Fruit fly (Drosophila melanogaster) whole organism, wandering third instar larva: Measurements from ENCODE around the gene TTLL1A.

Source experiments
- Abd-B ChIP-seq: fragments of >200 bp; optimal IDR thresholded peaks from 2 replicates; lab custom pipeline; 2017; ENCODE audit warnings: missing biosample characterization, missing genetic modification characterization
- CG32264 ChIP-seq: fragments of 200-800 bp; sonication (Bioruptor generic); optimal IDR thresholded peaks from 2 replicates; lab custom pipeline; 2016; ENCODE audit warnings: missing biosample characterization, missing genetic modification characterization
- CG9705 ChIP-seq: fragments of 200-800 bp; sonication (Bioruptor generic); optimal IDR thresholded peaks from 2 replicates; lab custom pipeline; 2018; ENCODE audit warnings: missing biosample characterization, mild to moderate bottlenecking, missing genetic modification characterization
- CrebA ChIP-seq: fragments of 200-800 bp; sonication (Bioruptor generic); optimal IDR thresholded peaks from 2 replicates; lab custom pipeline; 2016; ENCODE audit warnings: missing biosample characterization, mild to moderate bottlenecking, missing genetic modification characterization, borderline replicate concordance
- Dfd ChIP-seq: fragments of >200 bp; optimal IDR thresholded peaks from 2 replicates; lab custom pipeline; 2017; ENCODE audit warnings: missing biosample characterization, missing genetic modification characterization
- Dif ChIP-seq: fragments of 200-275, 200-300 bp; sonication (Bioruptor generic); optimal IDR thresholded peaks from 2 replicates; lab custom pipeline; 2018; ENCODE audit warnings: missing biosample characterization, missing genetic modification characterization; ENCODE audit not compliant: partially characterized antibody
- HLH106 ChIP-seq: fragments of 200-800 bp; optimal IDR thresholded peaks from 3 replicates; lab custom pipeline; 2019; ENCODE audit warnings: missing biosample characterization, mild to moderate bottlenecking, missing genetic modification characterization, moderate library complexity
- Hnf4 ChIP-seq: fragments of 200-800 bp; sonication (Bioruptor generic); optimal IDR thresholded peaks from 2 replicates; lab custom pipeline; 2016; ENCODE audit warnings: missing biosample characterization, mild to moderate bottlenecking, missing genetic modification characterization
- Hr78 ChIP-seq: fragments of >200 bp; optimal IDR thresholded peaks from 2 replicates; lab custom pipeline; 2017; ENCODE audit warnings: missing biosample characterization, missing genetic modification characterization
- Hr83 ChIP-seq: fragments of 200-300 bp; sonication (Bioruptor generic); optimal IDR thresholded peaks from 2 replicates; lab custom pipeline; 2016; ENCODE audit warnings: missing biosample characterization, mild to moderate bottlenecking, missing genetic modification characterization, moderate library complexity; ENCODE audit not compliant: poor library complexity, severe bottlenecking
- Mio ChIP-seq: sonication (Bioruptor generic); optimal IDR thresholded peaks from 2 replicates; lab custom pipeline; 2016; ENCODE audit warnings: missing biosample characterization, missing genetic modification characterization
- N ChIP-seq: fragments of >200 bp; optimal IDR thresholded peaks from 2 replicates; lab custom pipeline; 2018; ENCODE audit warnings: missing biosample characterization, missing external identifiers, missing genetic modification characterization
- OdsH ChIP-seq: fragments of 200-800 bp; sonication (Bioruptor generic); optimal IDR thresholded peaks from 2 replicates; lab custom pipeline; 2016; ENCODE audit warnings: missing biosample characterization, mild to moderate bottlenecking, missing genetic modification characterization
- Rel ChIP-seq, 2 experiments: fragments of 200-800 bp; sonication (Bioruptor generic) in 1 of 2; optimal IDR thresholded peaks; 2 replicates in 1 of 2; 3 replicates in 1 of 2; lab custom pipeline; 2016 to 2019; ENCODE audit warnings: mild to moderate bottlenecking in 2 of 2, missing biosample characterization in 2 of 2, missing genetic modification characterization in 2 of 2, moderate library complexity in 1 of 2
- Sp1 ChIP-seq: fragments of 200-800 bp; sonication (Bioruptor generic); optimal IDR thresholded peaks from 3 replicates; lab custom pipeline; 2019; ENCODE audit warnings: missing biosample characterization, mild to moderate bottlenecking, missing genetic modification characterization, moderate library complexity
- Vsx2 ChIP-seq: fragments of 200-300, 225-300 bp; sonication (Bioruptor generic); optimal IDR thresholded peaks from 2 replicates; lab custom pipeline; 2018; ENCODE audit warnings: missing biosample characterization, missing genetic modification characterization; ENCODE audit not compliant: partially characterized antibody
- br ChIP-seq: fragments of 200-800 bp; sonication (Bioruptor generic); optimal IDR thresholded peaks from 2 replicates; lab custom pipeline; 2016; ENCODE audit warnings: missing biosample characterization, missing genetic modification characterization
- brk ChIP-seq: fragments of 200-800 bp; sonication (Bioruptor generic); optimal IDR thresholded peaks from 2 replicates; lab custom pipeline; 2016; ENCODE audit warnings: missing biosample characterization, mild to moderate bottlenecking, missing genetic modification characterization
- dl ChIP-seq, 2 experiments: fragments of 175-275, 200-275 bp in 1 of 2; fragments of 200-275 bp in 1 of 2; sonication (Bioruptor generic); optimal IDR thresholded peaks; lab custom pipeline; 2018; ENCODE audit warnings: mild to moderate bottlenecking in 2 of 2, missing biosample characterization in 2 of 2, missing genetic modification characterization in 2 of 2, moderate library complexity in 2 of 2; ENCODE audit not compliant: partially characterized antibody in 2 of 2, insufficient read depth in 1 of 2
- dsf ChIP-seq: sonication (Bioruptor generic); optimal IDR thresholded peaks from 2 replicates; lab custom pipeline; 2016; ENCODE audit warnings: missing biosample characterization, missing genetic modification characterization, borderline replicate concordance
- h ChIP-seq: fragments of 200-800 bp; sonication (Bioruptor generic); optimal IDR thresholded peaks from 3 replicates; lab custom pipeline; 2016; ENCODE audit warnings: missing biosample characterization, mild to moderate bottlenecking, missing genetic modification characterization
- lola ChIP-seq: fragments of >200 bp; optimal IDR thresholded peaks from 2 replicates; lab custom pipeline; 2017; ENCODE audit warnings: missing biosample characterization, missing genetic modification characterization
- pan ChIP-seq: fragments of >200 bp; optimal IDR thresholded peaks from 2 replicates; lab custom pipeline; 2017
- psq ChIP-seq: fragments of 200-800 bp; sonication (Bioruptor generic); optimal IDR thresholded peaks from 3 replicates; lab custom pipeline; 2017; ENCODE audit warnings: missing biosample characterization, mild to moderate bottlenecking, missing genetic modification characterization, moderate library complexity
- rgr ChIP-seq: fragments of 200-800 bp; sonication (Bioruptor generic); optimal IDR thresholded peaks from 3 replicates; lab custom pipeline; 2016; ENCODE audit warnings: missing biosample characterization, mild to moderate bottlenecking, missing genetic modification characterization
- sage ChIP-seq: fragments of 200-800 bp; sonication (Bioruptor generic); optimal IDR thresholded peaks from 2 replicates; lab custom pipeline; 2016; ENCODE audit warnings: missing biosample characterization, mild to moderate bottlenecking, missing genetic modification characterization
- sv ChIP-seq: fragments of 200-800 bp; sonication (Bioruptor generic); optimal IDR thresholded peaks from 3 replicates; lab custom pipeline; 2016; ENCODE audit warnings: missing biosample characterization, missing genetic modification characterization
- tai ChIP-seq: sonication (Bioruptor generic); optimal IDR thresholded peaks from 2 replicates; lab custom pipeline; 2016; ENCODE audit warnings: missing biosample characterization, missing genetic modification characterization
- usp ChIP-seq: fragments of >200 bp; optimal IDR thresholded peaks from 2 replicates; lab custom pipeline; 2017; ENCODE audit warnings: missing biosample characterization, missing genetic modification characterization
- woc ChIP-seq: sonication (Bioruptor generic); optimal IDR thresholded peaks from 2 replicates; lab custom pipeline; 2016; ENCODE audit warnings: missing biosample characterization, mild to moderate bottlenecking, missing genetic modification characterization

Gene TTLL1A

dm6 chrX:17229475-17230169 is 27.2 kb upstream of the TTLL1A start (continued):
- TF ChIP-seq br (GFP tag; lab: Kevin White, UChicago) (peak; percentile 23), OdsH (no peak), Mio (GFP tag; lab: Kevin White, UChicago) (no peak), tai (GFP tag; lab: Kevin White, UChicago) (no peak), dl (GFP tag; optimal IDR thresholded peaks at IDR 0.05; lab: Kevin White, UChicago; ENCODE audit: insufficient read depth in 1 of 2, partially characterized antibody in 2 of 2) (no peak), Dfd (GFP tag; lab: Kevin White, UChicago) (no peak)

dm6 chrX:17227462-17227861 is 25.1 kb upstream of the TTLL1A start:
- TF ChIP-seq Abd-B, result no peak
- TF ChIP-seq dl (GFP tag; optimal IDR thresholded peaks at IDR 0.05; lab: Kevin White, UChicago; ENCODE audit: insufficient read depth in 1 of 2, partially characterized antibody in 2 of 2), result no peak
- TF ChIP-seq rgr, result no peak
- TF ChIP-seq usp (GFP tag; lab: Kevin White, UChicago), result no peak
- TF ChIP-seq dsf, result no peak
- TF ChIP-seq OdsH, result no peak
- no peak for TF ChIP-seq Hr83

- TF ChIP-seq CG9705 (GFP tag; lab: Kevin White, UChicago) (no peak), Sp1 (GFP tag; lab: Kevin White, UChicago) (no peak), Hnf4 (GFP tag; lab: Kevin White, UChicago) (no peak), lola (GFP tag; lab: Kevin White, UChicago) (no peak), woc (GFP tag; lab: Kevin White, UChicago) (no peak), Dfd (GFP tag; lab: Kevin White, UChicago) (no peak), rgr (no peak), sv (GFP tag; lab: Kevin White, UChicago) (no peak), Vsx2 (GFP tag; lab: Kevin White, UChicago) (no peak), usp (GFP tag; lab: Kevin White, UChicago) (no peak), CrebA (GFP tag; lab: Kevin White, UChicago) (no peak), h (no peak), Dif (GFP tag; lab: Kevin White, UChicago) (no peak), OdsH (no peak), sage (GFP tag; lab: Kevin White, UChicago) (no peak), Abd-B (no peak), Hr83 (no peak), Hr78 (GFP tag; lab: Kevin White, UChicago) (no peak), Rel (GFP tag; optimal IDR thresholded peaks at IDR 0.05; lab: Kevin White, UChicago) (no peak), Rel (tag; optimal IDR thresholded peaks at IDR 0.05; lab: Kevin White, UChicago) (no peak), CG32264 (GFP tag; lab: Kevin White, UChicago) (no peak)
These were observed 24.3 kb upstream of the TTLL1A start, which contains the start of gene CG10598 for dm6 chrX:17226681-17227019. Gene CG10598 (minus strand): TSS chrX:17226867.

dm6 chrX:17225972-17226680 is 23.7 kb upstream of the TTLL1A start:
- no peak for TF ChIP-seq sage (GFP tag; lab: Kevin White, UChicago)
- TF ChIP-seq Abd-B, result no peak
- TF ChIP-seq Dfd (GFP tag; lab: Kevin White, UChicago), result peak; percentile 68

dm6 chrX:17223715-17224114 is 21.3 kb upstream of the TTLL1A start, which contains the start of gene CG34327:
Gene CG34327 (minus strand): TSS chrX:17223815.
- TF ChIP-seq N (GFP tag; lab: Kevin White, UChicago), result no peak
- no peak for TF ChIP-seq brk (GFP tag; lab: Kevin White, UChicago)
- no peak for TF ChIP-seq sage (GFP tag; lab: Kevin White, UChicago)
- no peak for TF ChIP-seq CrebA (GFP tag; lab: Kevin White, UChicago)
- no peak for TF ChIP-seq Dif (GFP tag; lab: Kevin White, UChicago)
- no peak for TF ChIP-seq dl (GFP tag; optimal IDR thresholded peaks at IDR 0.05; lab: Kevin White, UChicago; ENCODE audit: insufficient read depth in 1 of 2, partially characterized antibody in 2 of 2)
- no peak for TF ChIP-seq Hnf4 (GFP tag; lab: Kevin White, UChicago)
- no peak for TF ChIP-seq woc (GFP tag; lab: Kevin White, UChicago)
- TF ChIP-seq HLH106 (tag; lab: Kevin White, UChicago), result no peak
- no peak for TF ChIP-seq Rel (GFP tag; optimal IDR thresholded peaks at IDR 0.05; lab: Kevin White, UChicago)
- TF ChIP-seq Rel (tag; optimal IDR thresholded peaks at IDR 0.05; lab: Kevin White, UChicago), result no peak
- no peak for TF ChIP-seq Hr83
- no peak for TF ChIP-seq pan
- TF ChIP-seq dsf, result no peak
- no peak for TF ChIP-seq CG9705 (GFP tag; lab: Kevin White, UChicago)
- TF ChIP-seq psq, result no peak
- no peak for TF ChIP-seq h
- no peak for TF ChIP-seq Abd-B
- no peak for TF ChIP-seq Dfd (GFP tag; lab: Kevin White, UChicago)
